Fruit fly (Drosophila melanogaster) whole organism, prepupa: ENCODE results near the gene CG4073.
A peak's percentile ranks its signal among the peaks of the same experiment; 100 is the strongest.

Experiments
- CG11294 ChIP-seq: fragments of 200-800 bp; sonication (Bioruptor generic); IDR thresholded peaks from 2 replicates; pipeline ENCODE4 v1.3.6; 2022; ENCODE audit warnings: missing biosample characterization, missing genetic modification characterization
- CG8119 ChIP-seq: fragments of 200-800 bp; sonication (Bioruptor generic); IDR thresholded peaks from 3 replicates; pipeline ENCODE4 v1.3.6; 2022; ENCODE audit warnings: missing biosample characterization, missing genetic modification characterization
- dsx ChIP-seq: fragments of 200-800 bp; optimal IDR thresholded peaks from 3 replicates; lab custom pipeline; 2019; ENCODE audit warnings: missing biosample characterization, mild to moderate bottlenecking, missing genetic modification characterization, moderate library complexity; ENCODE audit not compliant: poor library complexity, severe bottlenecking

- TF ChIP-seq CG11294, result peak; percentile 36; the same call in 1 of the 2 replicates
- peak; percentile 50; the same call in 1 of the 3 replicates for TF ChIP-seq CG8119 (GFP tag; lab: Robert Waterston, UW)
- no peak for TF ChIP-seq dsx (GFP tag; lab: Kevin White, UChicago)
These were observed 25.8 kb upstream of the CG4073 start for dm6 chr3R:10688835-10689234.
